Fruit fly (Drosophila melanogaster): ENCODE measurements around the gene CG18281.
A peak's percentile ranks its signal among the peaks of the same experiment; 100 is the strongest.

CG18281 gene

dm6 chr3L:20471499-20472313 is 27.9 kb upstream of the CG18281 start:
- TF ChIP-seq tai (GFP tag; optimal IDR thresholded peaks at IDR 0.05) (peak; percentile 9), Rel (GFP tag; optimal IDR thresholded peaks at IDR 0.05) (no peak), Rel (tag; optimal IDR thresholded peaks at IDR 0.05) (peak; percentile 38), fru (GFP tag; optimal IDR thresholded peaks at IDR 0.05) (peak; percentile 48), Hnf4 (GFP tag; optimal IDR thresholded peaks at IDR 0.05) (peak; percentile 12), br (GFP tag; optimal IDR thresholded peaks at IDR 0.05) (peak; percentile 31), Hr83 (GFP tag; optimal IDR thresholded peaks at IDR 0.05; ENCODE audit: poor library complexity, severe bottlenecking) (peak; percentile 27), Sp1 (GFP tag; optimal IDR thresholded peaks at IDR 0.05) (peak; percentile 6), Dif (GFP tag; optimal IDR thresholded peaks at IDR 0.05; ENCODE audit: partially characterized antibody) (no peak), brk (GFP tag; optimal IDR thresholded peaks at IDR 0.05) (peak; percentile 19), Vsx2 (GFP tag; optimal IDR thresholded peaks at IDR 0.05; ENCODE audit: partially characterized antibody) (no peak), h (GFP tag; optimal IDR thresholded peaks at IDR 0.05) (peak; percentile 21), foxo (GFP tag; optimal IDR thresholded peaks at IDR 0.05) (peak in 1 of 2 experiments; percentile 41), woc (GFP tag; optimal IDR thresholded peaks at IDR 0.05) (no peak), OdsH (GFP tag; optimal IDR thresholded peaks at IDR 0.05) (peak; percentile 18), rgr (GFP tag; optimal IDR thresholded peaks at IDR 0.05) (peak; percentile 72), HLH106 (tag; optimal IDR thresholded peaks at IDR 0.05) (peak; percentile 9)

- no peak for TF ChIP-seq fru (GFP tag; optimal IDR thresholded peaks at IDR 0.05)
- no peak for TF ChIP-seq tai (GFP tag; optimal IDR thresholded peaks at IDR 0.05)
These were observed 27.0 kb upstream of the CG18281 start for dm6 chr3L:20472607-20473006.

DNA sequence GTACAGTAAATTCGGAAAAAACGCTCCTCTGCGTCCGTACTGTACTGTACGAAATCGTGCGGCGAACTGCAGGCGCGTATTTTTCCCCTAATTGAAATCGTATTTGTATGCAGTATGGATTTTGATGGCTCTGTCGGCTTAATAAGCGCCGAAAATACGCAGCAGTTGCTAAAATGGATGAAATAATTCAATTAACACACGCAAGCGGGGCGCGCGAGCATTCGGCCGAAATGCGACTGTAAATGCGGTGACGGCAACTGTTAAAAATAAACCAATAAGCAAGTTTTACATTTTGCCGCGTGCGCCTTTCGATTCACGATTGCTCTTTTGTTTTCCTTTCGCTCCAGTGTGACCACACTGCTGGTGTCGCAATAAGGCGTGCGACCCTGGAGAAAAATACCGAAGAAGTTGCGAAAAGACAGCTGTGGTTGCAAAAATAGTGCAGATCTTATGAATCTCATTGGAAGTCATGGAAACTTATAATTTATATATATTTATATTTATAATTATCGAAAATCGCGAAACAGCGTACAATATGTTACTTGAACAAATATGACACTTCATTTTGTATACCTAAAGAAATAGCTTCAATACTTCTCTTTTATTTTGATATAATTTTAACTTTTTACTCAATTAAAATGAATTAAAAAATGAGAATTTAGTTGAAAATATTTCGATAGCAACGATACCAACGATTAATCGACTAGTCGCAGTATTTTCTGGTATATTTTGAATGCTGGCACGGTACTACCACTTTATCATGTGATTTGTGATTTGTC is 26.4 kb upstream of the CG18281 start, which contains the start of the genes CG32428 and CG5969:
Gene CG32428, minus strand, starts transcription at position 703 of the 779 bp plus-strand sequence.
Gene CG5969, plus strand, starts transcription at position 763 of the 779 bp plus-strand sequence.
- TF ChIP-seq N (GFP tag; optimal IDR thresholded peaks at IDR 0.05) (no peak), Hr83 (GFP tag; optimal IDR thresholded peaks at IDR 0.05; ENCODE audit: poor library complexity, severe bottlenecking) (peak; percentile 38), GATAd (GFP tag; optimal IDR thresholded peaks at IDR 0.05) (peak; percentile 32), dsf (GFP tag; optimal IDR thresholded peaks at IDR 0.05; ENCODE audit: borderline replicate concordance) (no peak), h (GFP tag; optimal IDR thresholded peaks at IDR 0.05) (peak; percentile 71), Sp1 (GFP tag; optimal IDR thresholded peaks at IDR 0.05) (peak; percentile 66), CG9705 (GFP tag; optimal IDR thresholded peaks at IDR 0.05) (peak; percentile 39), woc (GFP tag; optimal IDR thresholded peaks at IDR 0.05) (peak; percentile 33), CG32264 (GFP tag; optimal IDR thresholded peaks at IDR 0.05) (no peak), Hr78 (GFP tag; optimal IDR thresholded peaks at IDR 0.05) (no peak), ey (GFP tag; optimal IDR thresholded peaks at IDR 0.05) (peak; percentile 13), Dif (GFP tag; optimal IDR thresholded peaks at IDR 0.05; ENCODE audit: partially characterized antibody) (no peak), psq (GFP tag; optimal IDR thresholded peaks at IDR 0.05) (peak; percentile 91), jim (GFP tag; optimal IDR thresholded peaks at IDR 0.05) (no peak), Jra (GFP tag; optimal IDR thresholded peaks at IDR 0.05) (peak; percentile 12), usp (GFP tag; optimal IDR thresholded peaks at IDR 0.05) (no peak), pan (optimal IDR thresholded peaks at IDR 0.05) (no peak), rgr (GFP tag; optimal IDR thresholded peaks at IDR 0.05) (peak; percentile 49), brk (GFP tag; optimal IDR thresholded peaks at IDR 0.05) (peak; percentile 57), sv (GFP tag; optimal IDR thresholded peaks at IDR 0.05) (no peak), Hnf4 (GFP tag; optimal IDR thresholded peaks at IDR 0.05) (peak; percentile 47), Dfd (GFP tag; optimal IDR thresholded peaks at IDR 0.05) (no peak), dmrt93B (GFP tag; optimal IDR thresholded peaks at IDR 0.05) (peak; percentile 47), OdsH (GFP tag; optimal IDR thresholded peaks at IDR 0.05) (peak; percentile 18), sage (GFP tag; optimal IDR thresholded peaks at IDR 0.05) (peak; percentile 29), Vsx2 (GFP tag; optimal IDR thresholded peaks at IDR 0.05; ENCODE audit: partially characterized antibody) (no peak), Rel (GFP tag; optimal IDR thresholded peaks at IDR 0.05) (no peak), Rel (tag; optimal IDR thresholded peaks at IDR 0.05) (peak; percentile 66), Abd-B (GFP tag; optimal IDR thresholded peaks at IDR 0.05) (no peak), Mio (GFP tag; optimal IDR thresholded peaks at IDR 0.05) (no peak), br (GFP tag; optimal IDR thresholded peaks at IDR 0.05) (no peak), Myc (optimal IDR thresholded peaks at IDR 0.05) (no peak), lola (GFP tag; optimal IDR thresholded peaks at IDR 0.05) (no peak), tai (GFP tag; optimal IDR thresholded peaks at IDR 0.05) (peak; percentile 69), CrebA (GFP tag; optimal IDR thresholded peaks at IDR 0.05; ENCODE audit: borderline replicate concordance) (peak; percentile 38), foxo (GFP tag; optimal IDR thresholded peaks at IDR 0.05) (peak in 1 of 2 experiments; percentile 71), fru (GFP tag; optimal IDR thresholded peaks at IDR 0.05) (no peak), HLH106 (tag; optimal IDR thresholded peaks at IDR 0.05) (peak; percentile 83), dl (GFP tag; optimal IDR thresholded peaks at IDR 0.05; ENCODE audit: insufficient read depth in 1 of 2, partially characterized antibody in 2 of 2) (no peak)
